Fruit fly (Drosophila melanogaster) whole organism, embryonic: ENCODE data around the gene smo.

ENCODE experiments used
- CG10366 ChIP-seq: fragments of 200-800 bp; sonication (Bioruptor generic); IDR thresholded peaks from 2 replicates; pipeline ENCODE4 v1.3.6; 2022; ENCODE audit warnings: missing biosample characterization, missing genetic modification characterization
- CG14014 ChIP-seq: fragments of 200-800 bp; sonication (Bioruptor generic); IDR thresholded peaks from 2 replicates; pipeline ENCODE4 v1.3.6; 2022; ENCODE audit warnings: missing biosample characterization, missing genetic modification characterization
- CG7271 ChIP-seq: fragments of 200-800 bp; sonication (Bioruptor generic); optimal IDR thresholded peaks from 2 replicates; lab custom pipeline; 2018; ENCODE audit warnings: missing biosample characterization, mild to moderate bottlenecking, missing genetic modification characterization, moderate library complexity
- Sox102F ChIP-seq: fragments of 200-800 bp; sonication (Bioruptor generic); optimal IDR thresholded peaks from 2 replicates; lab custom pipeline; 2018; ENCODE audit warnings: missing biosample characterization, mild to moderate bottlenecking, missing genetic modification characterization, moderate library complexity
- dpn ChIP-seq, 2 experiments: fragments of 200-800 bp; sonication (Bioruptor generic); optimal IDR thresholded peaks; 3 replicates each; lab custom pipeline; 2016; ENCODE audit warnings: missing biosample characterization in 2 of 2, missing genetic modification characterization in 2 of 2
- gcm2 ChIP-seq: fragments of 200-800 bp; sonication (Bioruptor generic); optimal IDR thresholded peaks from 2 replicates; lab custom pipeline; 2016; ENCODE audit warnings: missing biosample characterization, missing genetic modification characterization
- phol ChIP-seq: fragments of 200-800 bp; sonication (Bioruptor generic); optimal IDR thresholded peaks from 3 replicates; lab custom pipeline; 2018; ENCODE audit warnings: missing biosample characterization, mild to moderate bottlenecking, missing genetic modification characterization, moderate library complexity
- tin ChIP-seq: fragments of 200-800 bp; sonication (Bioruptor generic); optimal IDR thresholded peaks from 3 replicates; lab custom pipeline; 2016; ENCODE audit warnings: missing biosample characterization, missing genetic modification characterization
- ttk ChIP-seq: fragments of 200-800 bp; sonication (Bioruptor generic); IDR thresholded peaks from 2 replicates; pipeline ENCODE4 v2.1.2; 2022; ENCODE audit warnings: missing biosample characterization, missing genetic modification characterization

DNA sequence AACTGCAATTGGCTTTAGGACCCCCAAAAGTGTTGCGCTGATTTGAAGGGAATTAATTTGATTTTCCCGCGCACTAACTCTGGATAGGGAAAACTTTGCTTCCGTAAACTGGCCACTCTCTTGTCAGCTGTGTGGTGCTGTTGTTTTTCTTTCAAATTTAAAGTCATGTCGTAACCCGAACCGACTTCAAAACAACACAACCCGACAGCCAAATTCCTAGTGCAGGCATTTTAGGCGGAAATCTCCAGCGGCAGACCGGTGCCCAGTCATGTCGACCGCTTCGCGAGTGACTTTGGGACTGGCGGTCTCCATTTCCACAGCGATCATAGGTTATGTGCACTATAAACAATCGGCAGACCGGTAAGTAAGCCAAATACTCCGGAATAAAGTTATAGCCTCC, 14.9 kb downstream of the smo start, which contains the start of gene CG11562:
- TF ChIP-seq dpn (GFP tag; optimal IDR thresholded peaks at IDR 0.05; lab: Kevin White, UChicago) (no peak), CG7271 (tag; lab: Kevin White, UChicago) (no peak), tin (no peak), gcm2 (GFP tag; lab: Kevin White, UChicago) (no peak), ttk (no peak), CG10366 (no peak), phol (tag; lab: Kevin White, UChicago) (no peak), Sox102F (GFP tag; lab: Kevin White, UChicago) (no peak), CG14014 (GFP tag; lab: Robert Waterston, UW) (no peak)
